Worm (Caenorhabditis elegans): Measurements from ENCODE around the gene smi-1.

DNA sequence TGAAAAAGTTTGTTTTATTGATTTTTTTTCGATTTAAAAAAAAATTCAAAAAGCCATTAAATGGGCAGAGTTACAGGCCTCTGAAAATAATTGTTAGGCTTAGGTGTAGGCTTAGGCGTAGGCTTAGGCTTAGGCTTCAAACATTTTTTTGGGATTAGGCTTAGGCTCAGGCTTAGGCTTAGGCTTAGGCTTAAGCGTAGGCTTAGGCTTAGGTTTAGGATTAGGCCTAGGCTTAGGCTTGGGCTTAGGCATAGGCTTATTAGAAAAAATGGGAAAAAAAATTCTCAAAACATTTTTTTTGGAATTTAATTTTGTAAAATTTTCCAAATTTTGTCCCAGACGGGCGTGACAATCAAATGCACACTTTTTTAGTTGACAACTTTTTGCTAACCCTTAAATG, 22.0 kb upstream of the smi-1 start:
- TF ChIP-seq K11D2.4 (GFP tag; IDR thresholded peaks at IDR 0.05) (no peak), snpc-3.4 (tag; optimal IDR thresholded peaks at IDR 0.05) (no peak), F22D6.2 (tag; optimal IDR thresholded peaks at IDR 0.05) (no peak), mxl-1 (tag; optimal IDR thresholded peaks at IDR 0.05) (no peak), mcd-1 (GFP tag; IDR thresholded peaks at IDR 0.05) (no peak), F10E7.11 (tag; optimal IDR thresholded peaks at IDR 0.05) (no peak), egrh-3 (GFP tag; IDR thresholded peaks at IDR 0.05) (no peak), unc-62 (GFP tag; optimal IDR thresholded peaks at IDR 0.05) (no peak), snpc-4 (GFP tag; optimal IDR thresholded peaks at IDR 0.05) (no peak), snpc-4 (tag; optimal IDR thresholded peaks at IDR 0.05) (no peak), lsl-1 (GFP tag; optimal IDR thresholded peaks at IDR 0.05) (no peak), pha-4 (tag; optimal IDR thresholded peaks at IDR 0.05) (no peak), zim-3 (tag; optimal IDR thresholded peaks at IDR 0.05) (no peak), snpc-1.3 (tag; optimal IDR thresholded peaks at IDR 0.05; ENCODE audit: insufficient read depth) (no peak), Y95B8A.8 (GFP tag; IDR thresholded peaks at IDR 0.05) (no peak)
